Worm (Caenorhabditis elegans): ENCODE results near the gene lmd-5.

- TF ChIP-seq zag-1 (tag; optimal IDR thresholded peaks at IDR 0.05): no peak
- no peak for TF ChIP-seq lin-15B (tag; optimal IDR thresholded peaks at IDR 0.05)
- TF ChIP-seq alr-1 (tag; optimal IDR thresholded peaks at IDR 0.05; ENCODE audit: borderline replicate concordance): no peak
- no peak for TF ChIP-seq mep-1 (tag; optimal IDR thresholded peaks at IDR 0.05)
- no peak for TF ChIP-seq unc-62 (GFP tag; optimal IDR thresholded peaks at IDR 0.05)
Measured at ce11 chrV:7118796-7119195, 4.7 kb upstream of the lmd-5 start, which contains the start of gene srx-33.

All from whole organism, L1 larva.